Worm (Caenorhabditis elegans): ENCODE data around the gene trpl-5.

The trpl-5 gene

DNA sequence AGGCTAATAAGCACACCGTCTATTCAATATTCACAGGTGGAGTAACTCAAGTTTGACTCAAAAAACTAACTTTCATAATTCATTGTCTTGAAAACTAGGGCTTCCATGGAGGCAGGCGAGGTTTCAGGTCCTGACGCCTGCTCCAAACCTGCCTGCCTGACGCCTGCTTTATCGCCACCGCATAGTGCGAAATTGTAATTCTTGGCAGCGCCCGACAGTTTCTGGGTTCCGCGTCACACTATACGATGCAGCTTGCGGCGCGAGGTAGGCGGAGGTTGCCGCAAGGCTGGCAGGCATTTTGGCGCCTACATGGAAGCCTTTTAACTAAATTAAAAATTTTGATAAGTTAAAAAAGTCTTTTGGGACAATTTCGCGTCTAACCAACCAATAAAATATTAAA lies 3.2 kb downstream of the trpl-5 start (continued):
- TF ChIP-seq unc-62 (GFP tag; optimal IDR thresholded peaks at IDR 0.05), result no peak
- TF ChIP-seq nhr-19 (GFP tag; conservative IDR thresholded peaks at IDR 0.05), result no peak

DNA sequence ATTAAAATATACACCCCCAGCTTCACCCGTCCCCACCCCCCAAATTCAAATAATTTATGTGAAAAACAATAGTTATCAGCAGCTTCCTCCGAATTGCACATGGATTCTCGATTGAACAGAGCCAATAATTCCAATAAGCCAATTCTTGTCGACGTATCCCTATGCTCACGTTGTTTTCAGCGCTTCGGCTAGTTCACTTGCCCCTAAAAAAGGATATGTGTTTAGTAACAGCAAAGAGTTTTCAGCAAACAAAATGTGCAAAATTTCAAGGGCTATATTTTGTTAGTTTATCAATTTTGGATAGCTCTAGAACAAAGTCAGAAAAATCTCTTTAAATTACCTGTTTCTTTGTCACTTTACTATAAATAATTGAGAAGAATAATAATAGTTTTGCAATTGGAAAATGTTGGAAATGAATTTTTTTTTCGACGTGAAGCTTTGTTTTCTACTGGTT lies 6.7 kb downstream of the trpl-5 start, which contains the start of the genes T16A1.5 and fbxc-49:
Gene T16A1.5 (minus strand): TSS at position 101 of the 454 bp plus-strand sequence.
Gene fbxc-49 (plus strand): TSS at position 404 of the 454 bp plus-strand sequence.
- TF ChIP-seq egl-13 (tag; optimal IDR thresholded peaks at IDR 0.05) (no peak), dpl-1 (GFP tag; optimal IDR thresholded peaks at IDR 0.05) (no peak)

DNA sequence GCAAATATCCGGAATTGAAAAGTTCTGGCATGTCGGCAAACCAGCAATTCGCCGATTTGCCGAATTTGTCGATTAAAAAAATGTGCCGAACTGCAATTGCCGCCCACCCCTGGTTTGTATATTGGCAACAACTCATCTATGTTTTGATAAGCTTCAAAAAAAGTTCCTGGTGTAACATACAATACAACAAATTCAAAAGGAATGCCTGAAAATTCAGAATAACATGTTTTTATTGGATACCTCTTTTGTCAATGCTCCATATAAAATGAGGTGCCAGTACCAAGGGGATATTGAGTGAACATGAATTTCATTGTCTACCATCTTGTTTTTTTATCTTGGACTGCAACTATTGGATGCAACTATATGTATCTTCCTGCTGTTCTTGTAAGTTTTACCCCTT lies 9.2 kb downstream of the trpl-5 start, which contains the start of gene T16A1.4:
Gene T16A1.4 (plus strand): TSS at position 301 of the 400 bp plus-strand sequence.
- TF ChIP-seq isw-1 (GFP tag; IDR thresholded peaks at IDR 0.05), result no peak
- TF ChIP-seq sup-37 (GFP tag; optimal IDR thresholded peaks at IDR 0.05), result no peak
- no peak for TF ChIP-seq ztf-4 (tag; optimal IDR thresholded peaks at IDR 0.05)
- TF ChIP-seq dpl-1 (GFP tag; optimal IDR thresholded peaks at IDR 0.05), result no peak
- TF ChIP-seq nhr-84 (tag; optimal IDR thresholded peaks at IDR 0.05), result no peak
- TF ChIP-seq nhr-90 (tag; optimal IDR thresholded peaks at IDR 0.05; ENCODE audit: poor library complexity), result no peak

DNA sequence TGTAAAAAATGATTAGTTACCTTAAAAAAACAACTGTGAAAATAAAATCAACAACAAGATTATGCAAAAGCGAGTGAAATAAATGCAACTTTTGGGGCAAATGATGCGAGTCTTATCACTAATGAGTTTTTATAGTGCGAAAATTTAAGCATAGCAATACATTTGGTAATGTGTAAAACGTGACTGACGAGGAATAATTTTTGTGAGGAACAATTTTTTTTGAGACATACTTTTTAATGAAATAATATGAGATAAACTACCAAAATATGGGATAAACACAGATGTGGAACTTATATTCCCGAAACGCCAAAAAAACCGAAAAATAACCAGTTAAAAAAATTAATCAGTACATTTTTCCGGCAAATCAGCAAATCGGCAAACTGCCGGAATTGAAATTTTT lies 10.0 kb downstream of the trpl-5 start, which contains the start of gene F07E5.9:
Gene F07E5.9 (minus strand): TSS at position 101 of the 400 bp plus-strand sequence.
- TF ChIP-seq efl-1 (optimal IDR thresholded peaks at IDR 0.05) (no peak), efl-1 (GFP tag; optimal IDR thresholded peaks at IDR 0.05 in 1 of 2) (peak in 1 of 2 experiments; percentile 9), unc-130 (tag; optimal IDR thresholded peaks at IDR 0.05) (no peak)

DNA sequence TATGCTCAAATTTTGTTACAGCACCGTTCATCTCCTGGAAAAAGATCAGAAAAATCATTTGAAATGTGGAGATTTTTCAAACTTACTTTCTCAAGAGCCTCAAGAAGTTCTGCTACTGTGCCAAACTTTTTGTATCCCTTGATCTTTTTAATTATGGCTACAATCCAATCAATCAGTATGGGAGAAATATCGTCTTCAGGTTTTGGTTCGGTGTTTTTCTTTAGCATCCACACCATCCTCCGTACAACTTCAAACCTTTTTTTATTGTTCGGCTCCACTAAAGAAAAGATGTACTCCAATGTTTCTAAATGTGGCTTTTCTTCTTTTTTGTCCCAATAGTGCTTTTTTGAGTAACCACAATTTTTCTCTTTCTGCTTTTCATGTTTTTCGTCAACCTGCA lies 14.0 kb downstream of the trpl-5 start:
- TF ChIP-seq lin-35 (GFP tag; optimal IDR thresholded peaks at IDR 0.05) (no peak), nhr-77 (tag; optimal IDR thresholded peaks at IDR 0.05) (no peak), hlh-17 (GFP tag; optimal IDR thresholded peaks at IDR 0.05; ENCODE audit: borderline replicate concordance) (no peak), jun-1 (tag; optimal IDR thresholded peaks at IDR 0.05) (no peak), nhr-84 (tag; optimal IDR thresholded peaks at IDR 0.05) (no peak), unc-98 (GFP tag; IDR thresholded peaks at IDR 0.05) (no peak), ceh-63 (GFP tag; optimal IDR thresholded peaks at IDR 0.05) (no peak), C16A3.4 (tag; optimal IDR thresholded peaks at IDR 0.05) (no peak), grh-1 (GFP tag; IDR thresholded peaks at IDR 0.05) (no peak), blmp-1 (tag; optimal IDR thresholded peaks at IDR 0.05) (no peak), Y116A8C.19 (tag; optimal IDR thresholded peaks at IDR 0.05; ENCODE audit: borderline replicate concordance) (no peak), sup-37 (GFP tag; optimal IDR thresholded peaks at IDR 0.05) (no peak), C04F5.9 (tag; optimal IDR thresholded peaks at IDR 0.05) (no peak), elt-3 (tag; optimal IDR thresholded peaks at IDR 0.05) (no peak), efl-1 (optimal IDR thresholded peaks at IDR 0.05) (no peak), efl-1 (GFP tag; optimal IDR thresholded peaks at IDR 0.05 in 1 of 2) (no peak), unc-130 (tag; optimal IDR thresholded peaks at IDR 0.05) (no peak), ama-1 (optimal IDR thresholded peaks at IDR 0.05) (no peak), xbp-1 (tag; optimal IDR thresholded peaks at IDR 0.05) (no peak), zip-4 (GFP tag; optimal IDR thresholded peaks at IDR 0.05) (no peak), pqm-1 (tag; optimal IDR thresholded peaks at IDR 0.05) (no peak)

DNA sequence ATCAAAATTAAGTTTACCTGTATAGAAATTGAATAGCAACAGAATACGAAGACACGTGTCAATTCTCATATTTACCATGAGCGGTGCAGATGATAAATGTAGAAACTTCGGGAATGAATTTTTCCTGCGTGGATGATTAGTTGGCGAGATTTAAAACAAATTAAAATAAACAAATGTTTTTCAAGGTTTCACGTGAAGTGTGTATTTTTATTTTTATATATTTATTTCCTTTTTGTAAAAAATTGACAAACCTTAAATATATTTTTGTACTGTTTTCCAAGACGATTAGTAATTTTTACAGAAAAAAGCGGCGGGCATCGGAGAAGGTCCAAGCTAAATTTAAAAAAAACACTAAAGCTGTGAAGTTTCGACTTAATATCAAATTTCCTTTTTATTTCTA lies 14.9 kb downstream of the trpl-5 start, which contains the start of gene F07E5.8:
Gene F07E5.8 (minus strand): TSS at position 101 of the 400 bp plus-strand sequence.
- TF ChIP-seq hlh-17 (GFP tag; optimal IDR thresholded peaks at IDR 0.05; ENCODE audit: borderline replicate concordance), result no peak
- TF ChIP-seq nhr-71 (tag; optimal IDR thresholded peaks at IDR 0.05), result no peak
- no peak for TF ChIP-seq egl-27 (tag; optimal IDR thresholded peaks at IDR 0.05)
- TF ChIP-seq fkh-10 (GFP tag; optimal IDR thresholded peaks at IDR 0.05), result no peak
- TF ChIP-seq pqm-1 (tag; optimal IDR thresholded peaks at IDR 0.05), result no peak
- TF ChIP-seq nhr-85 (tag), result no peak
- TF ChIP-seq jun-1 (tag; optimal IDR thresholded peaks at IDR 0.05), result no peak

All from whole organism, L1 larva.